Fruit fly (Drosophila melanogaster): Measurements from ENCODE around the gene Galk.
A peak's percentile ranks its signal among the peaks of the same experiment; 100 is the strongest.

The Galk gene

dm6 chr3L:8974478-8975477 is 11.1 kb downstream of the Galk start, which contains the start of the genes pix and Srp68 (continued):
- TF ChIP-seq psq (GFP tag; optimal IDR thresholded peaks at IDR 0.05) (peak; percentile 3), CG14710 (tag; optimal IDR thresholded peaks at IDR 0.05) (peak; percentile 87), CG6254 (GFP tag; optimal IDR thresholded peaks at IDR 0.05) (no peak), Lhr (GFP tag; optimal IDR thresholded peaks at IDR 0.05) (peak; percentile 43), aop (GFP tag; IDR thresholded peaks at IDR 0.05) (no peak), CG15479 (GFP tag; optimal IDR thresholded peaks at IDR 0.05) (no peak), phol (tag; optimal IDR thresholded peaks at IDR 0.05) (peak; percentile 80), CG10959 (GFP tag; IDR thresholded peaks at IDR 0.05) (no peak), CG15601 (tag; optimal IDR thresholded peaks at IDR 0.05) (peak; percentile 62), pzg (GFP tag; optimal IDR thresholded peaks at IDR 0.05) (peak; percentile 45), CG12071 (GFP tag; optimal IDR thresholded peaks at IDR 0.05) (no peak), gcm (GFP tag; optimal IDR thresholded peaks at IDR 0.05) (peak; percentile 47), toy (GFP tag; IDR thresholded peaks at IDR 0.05) (no peak), tio (GFP tag; optimal IDR thresholded peaks at IDR 0.05) (no peak), tx (GFP tag; optimal IDR thresholded peaks at IDR 0.05) (peak; percentile 33), tup (GFP tag; optimal IDR thresholded peaks at IDR 0.05) (no peak), Hey (tag; optimal IDR thresholded peaks at IDR 0.05) (no peak), crol (GFP tag; IDR thresholded peaks at IDR 0.05) (peak; percentile 99), Dll (GFP tag; IDR thresholded peaks at IDR 0.05; ENCODE audit: partially characterized antibody) (peak; percentile 92), mld (GFP tag; IDR thresholded peaks at IDR 0.05; ENCODE audit: partially characterized antibody) (peak; percentile 54; the same call in 1 of the 3 replicates), CG11085 (GFP tag; IDR thresholded peaks at IDR 0.05) (no peak), CG17385 (GFP tag; optimal IDR thresholded peaks at IDR 0.05) (peak; percentile 48), CG7786 (GFP tag; optimal IDR thresholded peaks at IDR 0.05) (peak; percentile 43), CG17568 (GFP tag; optimal IDR thresholded peaks at IDR 0.05) (no peak), Pdp1 (GFP tag; optimal IDR thresholded peaks at IDR 0.05) (peak; percentile 46 to 68), Gsc (GFP tag; IDR thresholded peaks at IDR 0.05) (no peak), dan (GFP tag; IDR thresholded peaks at IDR 0.05) (no peak), hb (GFP tag; IDR thresholded peaks at IDR 0.05; ENCODE audit: partially characterized antibody) (peak; percentile 65), NFAT (GFP tag; IDR thresholded peaks at IDR 0.05) (0 out of 2 replicates have a peak, but pooled peaks have one; percentile 34), gro (GFP tag; optimal IDR thresholded peaks at IDR 0.05) (no peak), CG2678 (tag; optimal IDR thresholded peaks at IDR 0.05) (no peak), hbn (GFP tag; IDR thresholded peaks at IDR 0.05; ENCODE audit: partially characterized antibody) (peak; percentile 78; the same call in 1 of the 2 replicates), CG12744 (GFP tag; optimal IDR thresholded peaks at IDR 0.05) (no peak), CG6813 (GFP tag; optimal IDR thresholded peaks at IDR 0.05) (no peak), CG17829 (tag; optimal IDR thresholded peaks at IDR 0.05) (peak; percentile 76), danr (GFP tag; IDR thresholded peaks at IDR 0.05) (no peak), MBD-R2 (GFP tag; IDR thresholded peaks at IDR 0.05) (peak; percentile 72), ase (GFP tag; IDR thresholded peaks at IDR 0.05) (no peak), CG9932 (GFP tag; IDR thresholded peaks at IDR 0.05) (peak; percentile 77), esg (GFP tag; conservative IDR thresholded peaks at IDR 0.05) (no peak), Nf-YC (tag; optimal IDR thresholded peaks at IDR 0.05) (peak; percentile 73), CG3163 (GFP tag; optimal IDR thresholded peaks at IDR 0.05) (peak; percentile 11), eyg (GFP tag; optimal IDR thresholded peaks at IDR 0.05) (no peak), Ets97D (GFP tag; optimal IDR thresholded peaks at IDR 0.05) (peak; percentile 41), CkIIα-i1 (GFP tag; IDR thresholded peaks at IDR 0.05) (no peak), CG12299 (tag; optimal IDR thresholded peaks at IDR 0.05) (no peak), trh (GFP tag; optimal IDR thresholded peaks at IDR 0.05) (no peak), CG12942 (GFP tag; optimal IDR thresholded peaks at IDR 0.05) (peak; percentile 31)
